Worm (Caenorhabditis elegans) whole organism, late embryonic: ENCODE results near the gene fbxc-15.
"Not testable (repeated sequence)": the region's sequence is repeated elsewhere in the genome, so short reads cannot be mapped to it uniquely, and the experiment has no call there.

ENCODE experiments used
- C08G9.2 ChIP-seq: sonication (generic microtip); optimal IDR thresholded peaks from 2 replicates; lab custom pipeline; 2016; ENCODE audit warnings: mild to moderate bottlenecking, missing genetic modification characterization, moderate library complexity, missing compliant biosample characterization
- Y22D7AL.16 ChIP-seq: sonication (generic microtip); optimal IDR thresholded peaks from 2 replicates; lab custom pipeline; 2016; ENCODE audit warnings: missing genetic modification characterization, missing compliant biosample characterization
- ceh-18 ChIP-seq: sonication (generic microtip); optimal IDR thresholded peaks from 2 replicates; lab custom pipeline; 2016; ENCODE audit warnings: missing genetic modification characterization, missing compliant biosample characterization
- ceh-19 ChIP-seq: fragments of 200-800 bp; sonication (Bioruptor generic); optimal IDR thresholded peaks from 2 replicates; lab custom pipeline; 2018; ENCODE audit warnings: mild to moderate bottlenecking, missing genetic modification characterization, missing compliant biosample characterization
- ceh-2 ChIP-seq: sonication (generic microtip); optimal IDR thresholded peaks from 2 replicates; lab custom pipeline; 2016; ENCODE audit warnings: missing genotype, missing genetic modification characterization, missing compliant biosample characterization
- ceh-22 ChIP-seq: sonication (generic microtip); optimal IDR thresholded peaks from 2 replicates; lab custom pipeline; 2017; ENCODE audit warnings: missing biosample characterization, missing genetic modification characterization
- ceh-34 ChIP-seq: sonication (generic microtip); optimal IDR thresholded peaks from 2 replicates; lab custom pipeline; 2016; ENCODE audit warnings: mild to moderate bottlenecking, missing genetic modification characterization, missing compliant biosample characterization
- ceh-48 ChIP-seq: sonication (generic microtip); optimal IDR thresholded peaks from 2 replicates; lab custom pipeline; 2016; ENCODE audit warnings: missing genetic modification characterization, inconsistent platforms, missing compliant biosample characterization
- ceh-9 ChIP-seq: sonication (generic microtip); optimal IDR thresholded peaks from 2 replicates; lab custom pipeline; 2016; ENCODE audit warnings: mild to moderate bottlenecking, missing genetic modification characterization, inconsistent platforms, missing compliant biosample characterization
- elt-2 ChIP-seq: sonication (generic microtip); optimal IDR thresholded peaks from 2 replicates; lab custom pipeline; 2016; ENCODE audit warnings: missing genetic modification reagents, missing genetic modification characterization, missing compliant biosample characterization
- fax-1 ChIP-seq: sonication (generic microtip); optimal IDR thresholded peaks from 2 replicates; lab custom pipeline; 2016; ENCODE audit warnings: missing genotype, missing genetic modification characterization, missing compliant biosample characterization
- hlh-13 ChIP-seq: fragments of 200-800 bp; sonication (Bioruptor generic); optimal IDR thresholded peaks from 2 replicates; lab custom pipeline; 2018; ENCODE audit warnings: mild to moderate bottlenecking, missing genetic modification characterization, missing compliant biosample characterization
- hlh-30 ChIP-seq: sonication (generic microtip); optimal IDR thresholded peaks from 2 replicates; lab custom pipeline; 2017; ENCODE audit warnings: antibody characterized with exemption, missing genetic modification characterization, missing compliant biosample characterization; ENCODE audit not compliant: insufficient read depth
- lin-11 ChIP-seq: fragments of 200-800 bp; sonication (Bioruptor generic); optimal IDR thresholded peaks from 2 replicates; lab custom pipeline; 2018; ENCODE audit warnings: mild to moderate bottlenecking, missing genetic modification characterization, missing compliant biosample characterization
- pag-3 ChIP-seq: sonication (generic microtip); optimal IDR thresholded peaks from 2 replicates; lab custom pipeline; 2016; ENCODE audit warnings: missing compliant biosample characterization, missing genetic modification characterization, borderline replicate concordance
- pat-9 ChIP-seq: fragments of 200-800 bp; sonication (Bioruptor generic); optimal IDR thresholded peaks from 2 replicates; lab custom pipeline; 2018; ENCODE audit warnings: mild to moderate bottlenecking, missing genetic modification characterization, moderate library complexity, missing compliant biosample characterization
- pqm-1 ChIP-seq: sonication (generic microtip); optimal IDR thresholded peaks from 2 replicates; lab custom pipeline; 2016; ENCODE audit warnings: missing genetic modification characterization, missing compliant biosample characterization
- ref-2 ChIP-seq: sonication (generic microtip); optimal IDR thresholded peaks from 2 replicates; lab custom pipeline; 2016; ENCODE audit warnings: missing genetic modification characterization, missing compliant biosample characterization
- rnt-1 ChIP-seq: sonication (generic microtip); optimal IDR thresholded peaks from 2 replicates; lab custom pipeline; 2016; ENCODE audit warnings: missing genetic modification characterization, missing compliant biosample characterization
- sdc-2 ChIP-seq: sonication (generic microtip); optimal IDR thresholded peaks from 2 replicates; lab custom pipeline; 2016; ENCODE audit warnings: missing genotype, missing genetic modification characterization, missing compliant biosample characterization
- sox-2 ChIP-seq: fragments of 200-800 bp; sonication (Bioruptor generic); IDR thresholded peaks from 2 replicates; pipeline ENCODE4 v1.3.6; 2022; ENCODE audit warnings: missing genetic modification reagents, missing genetic modification characterization, missing compliant biosample characterization
- sox-4 ChIP-seq: sonication (generic microtip); optimal IDR thresholded peaks from 2 replicates; lab custom pipeline; 2017; ENCODE audit warnings: mild to moderate bottlenecking, missing genetic modification characterization, inconsistent platforms, missing compliant biosample characterization
- tbx-2 ChIP-seq: sonication (generic microtip); optimal IDR thresholded peaks from 2 replicates; lab custom pipeline; 2016; ENCODE audit warnings: missing genetic modification characterization, missing compliant biosample characterization
- unc-3 ChIP-seq, 2 experiments: fragments of 200-800 bp in 1 of 2; sonication (Bioruptor generic) in 1 of 2; sonication (generic microtip) in 1 of 2; conservative IDR thresholded peaks in 1 of 2; optimal IDR thresholded peaks in 1 of 2; 2 replicates each; pipeline versions ENCODE4 v1.3.6 to Lab custom; 2016 to 2022; ENCODE audit warnings: missing compliant biosample characterization in 2 of 2, missing genetic modification characterization in 2 of 2, missing genetic modification reagents in 1 of 2
- unc-86 ChIP-seq: sonication (generic microtip); optimal IDR thresholded peaks from 2 replicates; lab custom pipeline; 2016; ENCODE audit warnings: missing genetic modification characterization, missing compliant biosample characterization
- zip-5 ChIP-seq: sonication (generic microtip); optimal IDR thresholded peaks from 2 replicates; lab custom pipeline; 2016; ENCODE audit warnings: missing genetic modification characterization, missing compliant biosample characterization
- ztf-16 ChIP-seq: sonication (generic microtip); optimal IDR thresholded peaks from 2 replicates; lab custom pipeline; 2017; ENCODE audit warnings: missing genetic modification characterization, missing compliant biosample characterization

The fbxc-15 gene

ce11 chrII:938549-938948 is 40.7 kb upstream of the fbxc-15 start, which contains the start of gene R07C3.3:
Gene R07C3.3, plus strand, starts transcription at chrII:938849.
- no peak for TF ChIP-seq fax-1 (tag; lab: Kevin White, UChicago)
- TF ChIP-seq elt-2 (tag; lab: Kevin White, UChicago), result no peak
- no peak for TF ChIP-seq ztf-16 (tag; lab: Kevin White, UChicago)

DNA sequence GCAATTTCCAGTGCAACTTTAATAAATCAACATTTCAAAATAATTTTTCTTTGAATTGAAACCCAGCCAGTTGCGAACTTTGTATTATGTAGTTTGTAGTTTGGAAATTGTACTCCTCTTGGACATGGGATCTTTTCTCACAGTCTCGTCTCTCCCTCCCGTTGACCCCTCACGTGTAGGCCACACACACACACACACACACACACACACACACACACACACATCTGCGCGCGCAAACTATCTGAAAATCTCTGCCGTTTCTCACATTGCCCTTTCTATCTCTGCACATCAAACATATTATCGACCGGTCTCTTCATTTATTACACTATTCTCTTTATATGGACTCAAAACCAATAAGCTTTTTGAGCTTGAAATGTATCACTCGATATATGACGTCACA is 38.4 kb upstream of the fbxc-15 start, which contains the start of gene fbxc-36:
fbxc-36 (plus strand) TSS at position 205 of the 400 bp plus-strand sequence.
- TF ChIP-seq ceh-34 (tag; lab: Kevin White, UChicago) (no peak), ceh-18 (tag; lab: Kevin White, UChicago) (no peak), hlh-30 (peak; percentile 48), pat-9 (tag; lab: Kevin White, UChicago) (no peak)

ce11 chrII:943773-944172 is 35.5 kb upstream of the fbxc-15 start, which contains the start of gene clec-43:
Gene clec-43, plus strand, starts transcription at chrII:944066.
- no peak for TF ChIP-seq ztf-16 (tag; lab: Kevin White, UChicago)
- no peak for TF ChIP-seq ceh-18 (tag; lab: Kevin White, UChicago)
- no peak for TF ChIP-seq unc-86 (tag; lab: Kevin White, UChicago)
- no peak for TF ChIP-seq unc-3 (GFP tag; conservative IDR thresholded peaks at IDR 0.05; lab: Robert Waterston, UW)
- no peak for TF ChIP-seq unc-3 (tag; optimal IDR thresholded peaks at IDR 0.05; lab: Kevin White, UChicago)
- no peak for TF ChIP-seq lin-11 (tag; lab: Kevin White, UChicago)
- TF ChIP-seq hlh-30, result no peak
- no peak for TF ChIP-seq zip-5 (tag; lab: Kevin White, UChicago)
- no peak for TF ChIP-seq rnt-1 (tag; lab: Kevin White, UChicago)
- no peak for TF ChIP-seq pat-9 (tag; lab: Kevin White, UChicago)
- TF ChIP-seq ref-2 (tag; lab: Kevin White, UChicago), result no peak
- no peak for TF ChIP-seq ceh-2 (tag; lab: Kevin White, UChicago)
- no peak for TF ChIP-seq pqm-1
- TF ChIP-seq sdc-2 (tag; lab: Kevin White, UChicago), result no peak
- TF ChIP-seq tbx-2 (tag; lab: Kevin White, UChicago), result no peak
- TF ChIP-seq hlh-13 (GFP tag; lab: Kevin White, UChicago), result no peak

- TF ChIP-seq ceh-9 (no peak), Y22D7AL.16 (tag; lab: Kevin White, UChicago) (no peak)
These were observed 31.1 kb upstream of the fbxc-15 start, which contains the start of gene fbxc-32 for ce11 chrII:948091-948490. Gene fbxc-32, minus strand, starts transcription at chrII:948191.

- TF ChIP-seq ceh-48, result peak; percentile 46
- peak; percentile 28 for TF ChIP-seq ceh-19 (GFP tag; lab: Kevin White, UChicago)
- no peak for TF ChIP-seq sox-2
- TF ChIP-seq, all 69 proteins: peak for 2
These were observed 28.8 kb upstream of the fbxc-15 start for ce11 chrII:950374-950773.

DNA sequence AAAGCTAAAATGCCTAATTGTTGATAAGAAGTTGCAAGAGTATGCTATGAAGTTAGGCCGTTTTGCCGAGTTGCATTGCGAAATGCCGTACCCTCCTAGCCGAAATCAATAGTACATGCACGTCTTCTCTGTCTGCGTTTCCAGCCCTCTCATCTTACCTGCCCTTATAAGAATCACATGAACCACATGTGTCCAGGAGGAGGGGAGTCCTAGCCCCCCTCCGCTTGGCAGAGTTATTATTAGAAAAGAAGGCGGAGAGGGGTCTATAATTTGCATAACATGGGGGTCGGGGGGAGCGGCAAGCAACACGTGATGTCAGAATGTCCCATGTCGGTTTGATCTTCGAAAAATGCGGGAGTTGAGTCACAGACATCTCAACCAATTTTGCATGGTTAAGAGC is 26.2 kb upstream of the fbxc-15 start:
- TF ChIP-seq ceh-48 (peak; percentile 6), sox-4 (tag; lab: Kevin White, UChicago) (no peak), ceh-22 (tag; lab: Kevin White, UChicago) (no peak), hlh-30 (peak; percentile 60), pag-3 (tag; lab: Kevin White, UChicago) (no peak)

DNA sequence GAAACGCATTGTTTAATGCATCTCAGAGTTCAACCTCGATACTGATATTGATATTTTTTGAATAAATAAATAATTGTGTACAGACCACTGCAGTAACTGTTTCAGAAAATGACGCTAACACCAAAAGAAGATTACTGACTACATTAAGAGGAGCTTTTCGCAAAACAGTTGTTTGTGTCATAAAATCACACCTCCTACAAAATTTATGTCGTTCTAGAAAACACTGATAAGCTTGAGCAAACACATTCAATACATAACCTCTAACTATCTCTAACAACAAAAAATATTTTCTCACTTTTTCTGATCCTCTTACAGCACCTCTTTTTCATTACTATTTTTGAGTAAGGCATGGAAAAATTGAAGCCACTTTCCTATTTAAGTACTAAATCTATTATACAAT is 24.6 kb upstream of the fbxc-15 start, which contains the start of gene fbxc-7:
fbxc-7 (plus strand) TSS at position 301 of the 400 bp plus-strand sequence.
- TF ChIP-seq fax-1 (tag; lab: Kevin White, UChicago); C08G9.2; lin-11 (tag; lab: Kevin White, UChicago): not testable (repeated sequence)
